Fruit fly (Drosophila melanogaster): ENCODE data around the gene Prp40.

The Prp40 gene

DNA sequence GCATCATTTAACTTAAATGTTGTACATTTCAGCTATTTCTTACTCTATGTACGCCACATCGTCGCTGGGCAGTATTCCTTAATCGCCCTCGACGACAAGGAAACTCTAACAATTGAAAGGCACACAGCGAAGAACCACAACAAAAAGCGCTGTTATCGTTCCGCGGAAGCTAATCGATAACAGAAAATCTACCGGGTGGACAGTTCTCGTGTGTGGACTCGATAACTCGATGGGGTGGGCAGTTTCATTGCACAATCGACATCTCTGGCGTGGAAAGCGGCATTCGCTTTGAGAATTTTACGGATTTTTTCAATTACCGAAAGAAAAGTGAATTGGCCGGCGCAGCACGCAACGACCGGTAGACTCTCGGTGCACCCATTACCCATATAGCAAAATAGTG is at the start of gene Prp40, which contains the start of gene alpha4GT1:
Gene Prp40, plus strand, starts transcription at position 241 of the 400 bp plus-strand sequence.
Gene alpha4GT1, minus strand, starts transcription at position 156 of the 400 bp plus-strand sequence.
- TF ChIP-seq pan (optimal IDR thresholded peaks at IDR 0.05) (no peak), psq (optimal IDR thresholded peaks at IDR 0.05) (no peak), EcR (GFP tag; optimal IDR thresholded peaks at IDR 0.05) (no peak), usp (GFP tag; optimal IDR thresholded peaks at IDR 0.05) (no peak), CG8478 (optimal IDR thresholded peaks at IDR 0.05) (no peak), Dll (optimal IDR thresholded peaks at IDR 0.05) (no peak)

DNA sequence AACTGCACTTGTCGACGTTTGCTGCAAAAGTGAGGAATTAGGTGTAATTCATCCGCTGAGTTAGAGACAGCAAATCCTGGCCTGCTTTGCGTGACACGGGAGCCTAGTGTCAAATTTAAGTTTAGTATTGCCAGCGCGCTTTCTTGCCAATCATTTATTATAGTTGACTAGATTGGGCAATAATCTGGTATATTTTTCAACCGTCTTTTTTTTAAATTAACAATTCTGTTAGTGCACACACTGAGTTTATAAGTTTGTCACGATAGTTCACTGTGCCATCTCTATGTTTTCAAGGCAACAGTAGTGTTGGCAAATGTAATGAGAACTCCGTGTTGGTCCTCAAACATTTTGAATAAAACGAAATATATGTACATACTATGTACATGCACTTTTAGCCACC is 46.2 kb upstream of the Prp40 start, which contains the start of the genes CG9641 and CG3165:
Gene CG9641, minus strand, starts transcription at position 34 of the 400 bp plus-strand sequence.
Gene CG3165, plus strand, starts transcription at position 294 of the 400 bp plus-strand sequence.
- TF ChIP-seq CG8478 (optimal IDR thresholded peaks at IDR 0.05) (no peak), Dll (optimal IDR thresholded peaks at IDR 0.05) (no peak), psq (optimal IDR thresholded peaks at IDR 0.05) (no peak), EcR (GFP tag; optimal IDR thresholded peaks at IDR 0.05) (no peak), usp (GFP tag; optimal IDR thresholded peaks at IDR 0.05) (no peak), pan (optimal IDR thresholded peaks at IDR 0.05) (no peak)

DNA sequence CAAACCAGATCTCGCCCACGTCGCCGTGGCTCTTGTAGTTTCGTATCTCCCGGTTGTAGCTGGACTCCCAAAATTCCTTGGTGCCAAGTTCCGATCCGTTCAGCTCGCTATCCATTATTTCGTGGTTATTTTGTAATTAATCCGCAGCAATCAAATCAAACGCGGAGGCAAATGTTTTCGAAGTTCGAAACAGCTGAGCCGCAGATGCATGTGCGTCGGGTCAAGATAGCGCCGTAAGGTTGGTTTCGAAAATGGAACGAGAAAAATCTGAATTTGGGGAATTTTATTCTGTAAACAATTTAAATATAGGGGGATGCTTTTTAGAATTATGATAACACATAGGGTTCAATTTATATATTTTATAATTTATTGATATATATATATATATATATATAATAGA is 43.9 kb upstream of the Prp40 start, which contains the start of gene CG9643:
Gene CG9643, minus strand, starts transcription at position 198 of the 400 bp plus-strand sequence.
- TF ChIP-seq usp (GFP tag; optimal IDR thresholded peaks at IDR 0.05) (no peak), CG8478 (optimal IDR thresholded peaks at IDR 0.05) (no peak), Dll (optimal IDR thresholded peaks at IDR 0.05) (no peak), psq (optimal IDR thresholded peaks at IDR 0.05) (no peak), pan (optimal IDR thresholded peaks at IDR 0.05) (no peak), EcR (GFP tag; optimal IDR thresholded peaks at IDR 0.05) (no peak)

DNA sequence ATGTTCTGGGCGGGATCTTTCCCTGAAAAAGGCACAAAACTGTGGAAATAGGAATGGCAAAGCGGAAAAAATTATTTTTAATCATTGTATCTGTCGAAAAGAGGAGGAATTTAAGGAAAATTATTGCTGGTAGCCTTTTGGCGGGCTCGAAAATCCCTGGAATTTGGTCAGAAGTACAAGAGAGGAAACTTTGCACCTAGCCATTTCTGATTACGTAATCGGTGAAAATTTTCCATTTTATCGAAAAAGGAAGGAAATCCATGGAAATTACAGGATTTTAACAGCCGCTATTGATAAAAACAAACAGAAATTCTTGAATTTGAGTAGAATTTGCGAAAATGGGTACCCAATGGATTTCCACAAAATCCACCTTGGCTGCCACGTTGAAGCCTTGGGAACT is 36.2 kb upstream of the Prp40 start:
- no peak for TF ChIP-seq Dll (optimal IDR thresholded peaks at IDR 0.05)
- TF ChIP-seq CG8478 (optimal IDR thresholded peaks at IDR 0.05): no peak
- no peak for TF ChIP-seq psq (optimal IDR thresholded peaks at IDR 0.05)
- TF ChIP-seq usp (GFP tag; optimal IDR thresholded peaks at IDR 0.05): no peak
- no peak for TF ChIP-seq pan (optimal IDR thresholded peaks at IDR 0.05)
- no peak for TF ChIP-seq EcR (GFP tag; optimal IDR thresholded peaks at IDR 0.05)

DNA sequence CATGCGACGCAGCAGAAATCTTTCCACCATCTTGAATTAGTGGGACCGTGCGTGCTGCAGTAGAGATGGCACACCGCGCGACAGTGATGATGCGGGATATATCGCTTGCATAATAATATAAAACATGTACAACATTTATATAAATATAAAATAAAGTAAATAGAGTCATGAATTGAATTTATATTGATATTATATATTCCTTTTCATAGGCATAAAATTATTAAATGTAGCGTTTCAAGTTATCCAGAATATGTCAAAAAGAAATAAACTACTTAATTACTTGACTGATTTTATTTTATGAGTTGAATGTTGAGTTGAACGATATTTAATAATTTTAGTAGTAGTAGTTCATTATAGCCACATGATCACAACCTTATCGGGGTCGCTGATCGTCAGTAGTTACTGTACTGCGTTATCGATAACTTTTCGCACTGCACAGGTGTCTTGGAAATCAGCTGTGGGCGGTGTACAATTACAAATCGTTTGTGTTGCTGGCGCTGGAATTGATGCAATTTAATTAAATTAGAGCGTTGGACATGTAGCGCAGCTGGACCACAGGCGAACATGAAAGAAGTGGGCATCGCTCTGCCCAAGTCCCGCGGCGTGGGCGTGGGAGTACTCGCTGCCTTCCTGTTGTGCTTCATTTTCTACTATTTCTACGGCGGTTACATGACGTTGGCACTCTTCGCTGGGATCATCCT is 35.2 kb upstream of the Prp40 start, which contains the start of the genes Chd1 and Bem46:
Gene Chd1, minus strand, starts transcription at position 43 of the 701 bp plus-strand sequence.
Gene Bem46, plus strand, starts transcription at position 436 of the 701 bp plus-strand sequence.
- TF ChIP-seq pan (optimal IDR thresholded peaks at IDR 0.05) (no peak), psq (optimal IDR thresholded peaks at IDR 0.05) (no peak), CG8478 (optimal IDR thresholded peaks at IDR 0.05) (no peak), usp (GFP tag; optimal IDR thresholded peaks at IDR 0.05) (no peak), EcR (GFP tag; optimal IDR thresholded peaks at IDR 0.05) (no peak), Dll (optimal IDR thresholded peaks at IDR 0.05) (no peak)

DNA sequence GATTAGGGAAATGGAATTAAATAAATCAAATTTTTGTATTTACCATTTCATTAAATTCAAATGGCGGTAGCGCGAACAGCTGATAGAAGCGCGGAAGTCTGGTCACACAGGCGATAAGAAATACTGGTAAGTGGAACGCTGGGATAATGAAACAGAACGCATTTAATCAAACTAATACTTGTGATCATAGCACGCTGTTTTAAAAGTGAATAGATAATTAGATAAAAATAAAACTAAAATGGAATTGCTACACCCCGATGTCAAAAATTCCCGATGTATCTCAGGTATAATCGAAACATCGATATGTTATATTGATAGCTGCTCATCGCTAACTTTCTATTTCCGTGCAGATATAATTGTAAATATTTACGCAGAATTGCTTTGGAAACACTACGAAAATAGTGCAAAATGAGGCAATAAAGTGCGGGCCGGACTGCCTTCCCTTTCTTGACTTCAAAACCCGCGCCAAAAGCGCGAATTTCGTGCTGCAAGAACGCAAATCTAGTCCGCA is 30.3 kb upstream of the Prp40 start, which contains the start of the genes okr and CG3558:
Gene okr, minus strand, starts transcription at position 96 of the 511 bp plus-strand sequence.
Gene CG3558, plus strand, starts transcription at position 207 of the 511 bp plus-strand sequence.
- TF ChIP-seq CG8478 (optimal IDR thresholded peaks at IDR 0.05): no peak
- no peak for TF ChIP-seq Dll (optimal IDR thresholded peaks at IDR 0.05)
- TF ChIP-seq usp (GFP tag; optimal IDR thresholded peaks at IDR 0.05): no peak
- TF ChIP-seq pan (optimal IDR thresholded peaks at IDR 0.05): no peak
- TF ChIP-seq psq (optimal IDR thresholded peaks at IDR 0.05): no peak
- TF ChIP-seq EcR (GFP tag; optimal IDR thresholded peaks at IDR 0.05): no peak

DNA sequence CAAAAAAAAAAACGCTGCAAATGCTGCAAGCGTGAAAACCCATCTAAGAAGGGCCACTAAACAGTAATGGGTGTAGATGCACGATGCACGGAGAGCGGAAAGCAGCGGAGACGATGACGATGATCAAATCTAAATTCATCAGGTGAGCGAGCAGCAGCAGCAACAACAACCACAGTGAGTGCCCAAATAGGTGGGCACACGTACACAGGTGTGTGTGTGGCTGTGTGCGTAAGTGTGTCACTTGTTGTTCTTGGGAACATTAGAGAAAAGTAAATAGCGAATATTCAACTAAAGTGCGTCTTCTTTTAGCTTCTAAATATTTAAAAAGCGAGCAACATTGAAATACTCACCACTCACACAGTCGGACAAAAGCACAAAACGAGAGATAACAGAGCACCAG is 29.8 kb upstream of the Prp40 start:
- no peak for TF ChIP-seq usp (GFP tag; optimal IDR thresholded peaks at IDR 0.05)
- peak; percentile 11 for TF ChIP-seq CG8478 (optimal IDR thresholded peaks at IDR 0.05)

DNA sequence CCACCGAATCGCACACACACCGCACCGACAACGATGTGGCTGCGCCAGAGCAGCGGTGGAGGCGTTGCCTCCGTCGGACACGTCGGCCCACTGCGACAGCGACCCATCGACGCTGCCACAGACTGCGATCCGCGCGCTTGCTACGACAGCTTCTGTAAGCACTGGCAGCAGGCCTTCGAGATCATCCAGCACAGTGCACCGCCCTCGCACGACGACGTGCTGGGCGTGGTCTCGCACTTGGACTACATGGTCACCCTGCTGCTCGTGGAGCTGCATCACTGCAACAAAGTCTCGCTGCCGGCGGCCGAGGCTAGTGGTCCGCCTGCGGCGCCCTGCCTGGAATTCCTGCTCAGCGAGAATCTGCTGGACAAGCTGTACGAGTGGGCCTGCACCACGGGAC is 29.3 kb upstream of the Prp40 start:
- TF ChIP-seq pan (optimal IDR thresholded peaks at IDR 0.05) (no peak), psq (optimal IDR thresholded peaks at IDR 0.05) (no peak), EcR (GFP tag; optimal IDR thresholded peaks at IDR 0.05) (no peak), usp (GFP tag; optimal IDR thresholded peaks at IDR 0.05) (no peak), CG8478 (optimal IDR thresholded peaks at IDR 0.05) (no peak), Dll (optimal IDR thresholded peaks at IDR 0.05) (no peak)

DNA sequence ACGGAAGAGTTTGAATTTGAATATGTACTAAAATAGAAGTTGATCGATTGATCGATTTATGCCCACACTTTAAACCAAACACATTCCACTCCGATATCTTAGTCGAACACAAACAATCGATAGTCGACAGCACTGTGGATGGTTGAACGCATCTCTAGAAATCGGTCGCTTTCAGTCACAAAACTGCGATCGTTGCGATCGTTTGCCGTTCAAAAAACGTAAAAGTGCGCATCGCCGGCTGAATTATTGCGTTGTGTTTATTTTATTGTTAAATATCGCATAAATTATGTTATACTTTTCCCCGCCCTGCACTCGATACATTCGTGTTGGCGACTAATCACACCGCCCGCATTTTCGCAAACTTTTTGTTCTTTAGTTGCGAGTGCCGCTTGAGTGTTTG is 23.9 kb upstream of the Prp40 start, which contains the start of gene Ccdc85:
Gene Ccdc85, plus strand, starts transcription at position 174 of the 400 bp plus-strand sequence.
- no peak for TF ChIP-seq pan (optimal IDR thresholded peaks at IDR 0.05)

DNA sequence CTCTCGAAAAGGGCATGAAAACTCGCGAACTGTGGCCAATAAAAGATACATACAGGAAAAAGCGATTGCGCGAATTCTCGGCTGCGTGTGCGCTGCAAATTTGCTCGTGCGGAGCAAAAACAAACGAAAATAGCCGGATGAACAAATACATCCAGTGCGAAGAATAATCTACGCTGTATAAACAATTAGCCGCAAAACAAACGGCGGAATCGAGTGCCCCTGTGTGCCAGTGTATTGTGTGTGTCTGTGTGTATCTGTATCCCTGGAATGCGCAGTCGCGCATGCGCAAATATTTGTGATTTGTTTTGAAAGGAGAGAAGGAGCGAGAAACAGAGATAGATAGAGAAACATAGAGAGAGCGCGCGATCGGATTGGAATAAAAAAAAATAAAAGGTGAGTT is 23.4 kb upstream of the Prp40 start:
- TF ChIP-seq CG8478 (optimal IDR thresholded peaks at IDR 0.05): no peak
- no peak for TF ChIP-seq usp (GFP tag; optimal IDR thresholded peaks at IDR 0.05)
- TF ChIP-seq Dll (optimal IDR thresholded peaks at IDR 0.05): no peak
- no peak for TF ChIP-seq EcR (GFP tag; optimal IDR thresholded peaks at IDR 0.05)
- no peak for TF ChIP-seq psq (optimal IDR thresholded peaks at IDR 0.05)
- TF ChIP-seq pan (optimal IDR thresholded peaks at IDR 0.05): no peak

DNA sequence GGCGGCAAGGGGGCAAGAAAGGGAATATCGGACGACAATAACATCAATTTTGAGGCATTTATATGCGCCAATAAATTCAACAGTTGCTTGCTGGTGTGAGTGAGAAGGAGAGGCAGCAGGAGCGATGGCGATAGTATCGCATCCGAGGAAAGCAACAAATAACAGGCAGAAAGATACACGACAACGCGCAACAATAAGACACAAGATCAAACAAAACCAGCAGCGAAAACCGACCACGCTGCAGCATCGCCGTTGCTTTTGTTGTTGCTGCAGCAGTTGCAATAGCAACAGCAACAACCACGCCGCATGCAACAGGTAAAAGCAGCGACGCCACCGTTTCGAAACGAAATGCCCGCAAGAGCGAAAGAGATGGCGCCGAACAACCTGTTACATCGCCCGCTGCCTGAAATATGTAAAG is 22.5 kb upstream of the Prp40 start:
- TF ChIP-seq pan (optimal IDR thresholded peaks at IDR 0.05): no peak
- no peak for TF ChIP-seq Dll (optimal IDR thresholded peaks at IDR 0.05)
- no peak for TF ChIP-seq CG8478 (optimal IDR thresholded peaks at IDR 0.05)
- no peak for TF ChIP-seq usp (GFP tag; optimal IDR thresholded peaks at IDR 0.05)
- TF ChIP-seq EcR (GFP tag; optimal IDR thresholded peaks at IDR 0.05): no peak
- TF ChIP-seq psq (optimal IDR thresholded peaks at IDR 0.05): no peak

DNA sequence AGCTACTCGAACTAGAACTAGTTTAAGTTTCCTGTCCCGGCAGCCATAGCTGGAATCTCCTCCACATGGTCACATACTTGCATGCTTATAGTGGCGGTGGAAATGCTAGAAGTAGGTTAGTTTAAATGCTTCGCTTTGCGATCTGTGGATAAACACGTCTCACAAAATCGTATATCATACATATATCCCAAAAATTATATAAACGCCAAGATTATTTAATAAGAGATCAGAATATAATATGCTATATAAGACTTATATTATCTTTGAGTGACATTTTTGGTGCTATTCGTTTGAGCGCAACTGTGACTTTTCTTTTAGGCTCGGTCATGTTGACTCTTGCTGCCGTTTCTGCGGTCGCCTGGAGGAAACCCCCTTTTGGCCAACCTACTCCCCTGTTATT is 21.1 kb upstream of the Prp40 start:
- TF ChIP-seq usp (GFP tag; optimal IDR thresholded peaks at IDR 0.05) (no peak), psq (optimal IDR thresholded peaks at IDR 0.05) (no peak), EcR (GFP tag; optimal IDR thresholded peaks at IDR 0.05) (no peak), Dll (optimal IDR thresholded peaks at IDR 0.05) (no peak), pan (optimal IDR thresholded peaks at IDR 0.05) (no peak), CG8478 (optimal IDR thresholded peaks at IDR 0.05) (no peak)
